Fruit fly (Drosophila melanogaster) S2 (cell line): ENCODE results near the gene CG4854.

Experiments
- CG8478 ChIP-seq: fragments of >200 bp; optimal IDR thresholded peaks from 2 replicates; lab custom pipeline; 2018
- CTCF ChIP-seq, 2 experiments: fragments of >200 bp; optimal IDR thresholded peaks; 2 replicates each; lab custom pipeline; 2018

dm6 chr3R:20055809-20056208, 28.0 kb downstream of the CG4854 start, which contains the start of gene CG17193:
- TF ChIP-seq CG8478 (lab: Kevin White, UChicago) (no peak), CTCF (optimal IDR thresholded peaks at IDR 0.05; lab: Kevin White, UChicago) (no peak)
